Worm (Caenorhabditis elegans) whole organism, mixed stage, embryonic: ENCODE measurements around the gene spin-2.

ENCODE experiments used
- M03D4.4 ChIP-seq: sonication (generic microtip); optimal IDR thresholded peaks from 2 replicates; lab custom pipeline; 2017; ENCODE audit warnings: mild to moderate bottlenecking, missing genetic modification characterization, missing compliant biosample characterization
- ceh-43 ChIP-seq: fragments of 200-800 bp; sonication (Bioruptor generic); optimal IDR thresholded peaks from 2 replicates; lab custom pipeline; 2018; ENCODE audit warnings: mild to moderate bottlenecking, missing genetic modification characterization, moderate library complexity, missing compliant biosample characterization
- elt-1 ChIP-seq: sonication (generic microtip); optimal IDR thresholded peaks from 2 replicates; lab custom pipeline; 2017; ENCODE audit warnings: missing genetic modification characterization, mild to moderate bottlenecking, missing compliant biosample characterization, antibody characterized with exemption, moderate library complexity, borderline replicate concordance; ENCODE audit not compliant: insufficient read depth
- hlh-1 ChIP-seq: fragments of 150-350 bp; optimal IDR thresholded peaks from 2 replicates; lab custom pipeline; 2014; ENCODE audit warnings: missing biosample characterization, missing genetic modification reagents, missing genetic modification characterization
- lin-13 ChIP-seq: fragments of 150-350 bp; optimal IDR thresholded peaks from 2 replicates; lab custom pipeline; 2014; ENCODE audit warnings: missing biosample characterization, missing genetic modification characterization
- lin-32 ChIP-seq: fragments of 200-800 bp; sonication (Bioruptor generic); optimal IDR thresholded peaks from 2 replicates; lab custom pipeline; 2018; ENCODE audit warnings: mild to moderate bottlenecking, missing genetic modification characterization, missing compliant biosample characterization
- mep-1 ChIP-seq: fragments of 150-350 bp; optimal IDR thresholded peaks from 2 replicates; lab custom pipeline; 2017; ENCODE audit warnings: missing biosample characterization, missing genetic modification reagents, missing genetic modification characterization, inconsistent platforms
- nhr-237 ChIP-seq: fragments of 150-350 bp; optimal IDR thresholded peaks from 2 replicates; lab custom pipeline; 2014; ENCODE audit warnings: missing biosample characterization, missing genetic modification characterization
- nhr-76 ChIP-seq: sonication (generic microtip); optimal IDR thresholded peaks from 2 replicates; lab custom pipeline; 2017; ENCODE audit warnings: missing biosample characterization, missing genetic modification characterization
- pha-4 ChIP-seq: fragments of 150-350 bp; optimal IDR thresholded peaks from 2 replicates; lab custom pipeline; 2018; ENCODE audit warnings: missing biosample characterization, missing genetic modification reagents, missing genetic modification characterization
- ztf-11 ChIP-seq: fragments of 150-350 bp; optimal IDR thresholded peaks from 2 replicates; lab custom pipeline; 2014; ENCODE audit warnings: missing biosample characterization, missing genetic modification characterization

ce11 chrIV:13067200-13067599 lies 19.6 kb upstream of the spin-2 start, which contains the start of gene col-131:
- no peak for TF ChIP-seq ztf-11 (tag; lab: Kevin White, UChicago)
- TF ChIP-seq nhr-76 (tag; lab: Kevin White, UChicago): no peak
- TF ChIP-seq pha-4 (tag; lab: Kevin White, UChicago): no peak
- TF ChIP-seq nhr-237 (tag; lab: Kevin White, UChicago): no peak
- TF ChIP-seq ceh-43 (GFP tag; lab: Kevin White, UChicago): no peak
- no peak for TF ChIP-seq mep-1 (tag; lab: Kevin White, UChicago)
- no peak for TF ChIP-seq hlh-1 (tag; lab: Kevin White, UChicago)
- no peak for TF ChIP-seq M03D4.4 (tag; lab: Kevin White, UChicago)
- TF ChIP-seq lin-13 (tag; lab: Kevin White, UChicago): no peak
- no peak for TF ChIP-seq elt-1 (tag; lab: Kevin White, UChicago)
- no peak for TF ChIP-seq lin-32 (GFP tag; lab: Kevin White, UChicago)
